Worm (Caenorhabditis elegans) whole organism, L4 larva: ENCODE results near the gene fbxl-3.

Experiments
- dmd-8 ChIP-seq: fragments of 200-800 bp; sonication (Bioruptor generic); IDR thresholded peaks from 2 replicates; pipeline ENCODE4 v1.3.6; 2022; ENCODE audit warnings: missing genetic modification characterization, missing compliant biosample characterization
- saeg-2 ChIP-seq: fragments of 200-800 bp; sonication (Bioruptor generic); IDR thresholded peaks from 2 replicates; pipeline ENCODE4 v1.3.6; 2022; ENCODE audit warnings: missing genetic modification reagents, missing genetic modification characterization, missing compliant biosample characterization

DNA sequence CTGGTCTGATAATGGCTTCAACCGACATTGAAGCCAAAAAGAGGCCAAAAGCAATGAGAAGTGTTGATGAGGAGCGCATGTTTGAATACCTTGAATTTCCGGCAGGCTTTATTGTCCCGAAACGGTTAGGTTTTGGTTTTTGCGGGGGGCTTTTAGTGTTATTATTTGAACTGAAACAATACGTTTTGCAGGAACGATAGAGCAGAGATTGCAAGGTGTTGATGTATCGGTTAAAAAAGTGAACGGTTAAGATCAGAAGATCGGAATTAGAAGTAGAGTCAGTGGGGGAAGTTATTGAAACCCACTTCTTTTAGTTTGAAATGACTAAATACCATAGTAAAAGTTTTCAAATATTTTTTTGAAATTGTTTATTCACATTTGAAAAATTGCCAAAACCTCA lies 8.8 kb upstream of the fbxl-3 start, which contains the start of gene clec-141:
- TF ChIP-seq dmd-8 (no peak), saeg-2 (GFP tag; lab: Robert Waterston, UW) (no peak)
